Worm (Caenorhabditis elegans): ENCODE measurements around the gene ril-2.

DNA sequence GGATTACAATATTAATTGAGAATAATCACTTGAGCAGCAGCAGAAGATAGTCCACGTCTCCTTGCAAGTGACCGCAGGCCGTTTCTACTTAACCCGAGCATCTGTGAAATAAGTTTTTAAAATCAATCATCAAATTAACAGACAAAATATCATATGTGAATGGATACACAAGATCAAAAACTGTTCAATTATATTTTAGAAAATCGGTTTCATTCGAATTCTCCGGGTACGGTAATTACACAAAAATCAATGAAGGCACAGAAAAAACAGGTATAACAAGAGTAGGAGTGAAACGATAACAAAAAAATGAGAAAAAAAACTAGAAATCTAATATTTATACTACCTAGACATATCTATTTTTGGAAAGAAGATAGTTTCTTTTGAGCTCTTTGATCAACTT lies 2.8 kb downstream of the ril-2 start, which contains the start of gene mma-1:
- no peak for TF ChIP-seq W03F9.2 (tag; optimal IDR thresholded peaks at IDR 0.05)
- no peak for TF ChIP-seq dao-5 (tag; optimal IDR thresholded peaks at IDR 0.05)

Measured in whole organism, L4/young adult.